Worm (Caenorhabditis elegans) whole organism, young adult: Measurements from ENCODE around the gene ZC443.7.
A peak's percentile ranks its signal among the peaks of the same experiment; 100 is the strongest.

Experiments
- F22D6.2 ChIP-seq: sonication (generic microtip); optimal IDR thresholded peaks from 2 replicates; lab custom pipeline; 2016; ENCODE audit warnings: mild to moderate bottlenecking, missing genetic modification characterization, missing compliant biosample characterization
- F23B12.7 ChIP-seq: sonication (generic microtip); optimal IDR thresholded peaks from 2 replicates; lab custom pipeline; 2017; ENCODE audit warnings: missing genetic modification characterization, mild to moderate bottlenecking, missing compliant biosample characterization, antibody characterized with exemption, moderate library complexity; ENCODE audit not compliant: insufficient read depth
- F57C9.4 ChIP-seq: sonication (generic microtip); optimal IDR thresholded peaks from 2 replicates; lab custom pipeline; 2017; ENCODE audit warnings: mild to moderate bottlenecking, missing genetic modification characterization, missing compliant biosample characterization
- Y56A3A.18 ChIP-seq: fragments of 200-800 bp; sonication (Bioruptor generic); IDR thresholded peaks from 2 replicates; pipeline ENCODE4 v1.3.6; 2022; ENCODE audit warnings: missing genetic modification reagents, missing genetic modification characterization, missing compliant biosample characterization
- akir-1 ChIP-seq: fragments of 200-800 bp; sonication (Bioruptor generic); optimal IDR thresholded peaks from 2 replicates; lab custom pipeline; 2018; ENCODE audit warnings: mild to moderate bottlenecking, missing genetic modification characterization, moderate library complexity, missing compliant biosample characterization
- ama-1 ChIP-seq, 3 experiments: fragments of 150-350 bp in 1 of 3; sonication (generic microtip) in 2 of 3; optimal IDR thresholded peaks; 2 replicates each; lab custom pipeline; 2014 to 2018; ENCODE audit warnings: missing biosample characterization in 2 of 3, missing genetic modification characterization in 2 of 3, missing genetic modification reagents in 2 of 3
- ceh-40 ChIP-seq: fragments of 200-800 bp; sonication (Bioruptor generic); IDR thresholded peaks from 2 replicates; pipeline ENCODE4 v1.3.6; 2022; ENCODE audit warnings: missing genetic modification characterization, missing compliant biosample characterization
- ceh-58 ChIP-seq: fragments of 200-800 bp; sonication (Bioruptor generic); IDR thresholded peaks from 2 replicates; pipeline ENCODE4 v1.3.6; 2022; ENCODE audit warnings: missing genetic modification characterization, missing compliant biosample characterization
- dpl-1 ChIP-seq: fragments of 150-350 bp; optimal IDR thresholded peaks from 2 replicates; lab custom pipeline; 2014; ENCODE audit warnings: missing biosample characterization, missing genetic modification reagents, missing genetic modification characterization
- ets-4 ChIP-seq: fragments of 200-800 bp; sonication (Bioruptor generic); optimal IDR thresholded peaks from 2 replicates; lab custom pipeline; 2018; ENCODE audit warnings: mild to moderate bottlenecking, missing genetic modification characterization, missing compliant biosample characterization
- sea-2 ChIP-seq: fragments of 200-800 bp; sonication (Bioruptor generic); IDR thresholded peaks from 2 replicates; pipeline ENCODE4 v1.3.6; 2022; ENCODE audit warnings: missing genetic modification characterization, missing compliant biosample characterization
- snpc-4 ChIP-seq, 5 experiments: fragments of 150-350 bp in 1 of 5; sonication (generic microtip) in 4 of 5; optimal IDR thresholded peaks; 2 replicates each; lab custom pipeline; 2014 to 2018; ENCODE audit warnings: missing genetic modification characterization in 5 of 5, missing biosample characterization in 3 of 5, antibody characterized with exemption in 2 of 5, mild to moderate bottlenecking in 2 of 5, missing compliant biosample characterization in 2 of 5, missing genotype in 2 of 5, moderate library complexity in 2 of 5, missing genetic modification reagents in 1 of 5
- tbx-9 ChIP-seq: sonication (generic microtip); optimal IDR thresholded peaks from 2 replicates; lab custom pipeline; 2016; ENCODE audit warnings: borderline replicate concordance, missing genetic modification characterization, inconsistent platforms, missing compliant biosample characterization

DNA sequence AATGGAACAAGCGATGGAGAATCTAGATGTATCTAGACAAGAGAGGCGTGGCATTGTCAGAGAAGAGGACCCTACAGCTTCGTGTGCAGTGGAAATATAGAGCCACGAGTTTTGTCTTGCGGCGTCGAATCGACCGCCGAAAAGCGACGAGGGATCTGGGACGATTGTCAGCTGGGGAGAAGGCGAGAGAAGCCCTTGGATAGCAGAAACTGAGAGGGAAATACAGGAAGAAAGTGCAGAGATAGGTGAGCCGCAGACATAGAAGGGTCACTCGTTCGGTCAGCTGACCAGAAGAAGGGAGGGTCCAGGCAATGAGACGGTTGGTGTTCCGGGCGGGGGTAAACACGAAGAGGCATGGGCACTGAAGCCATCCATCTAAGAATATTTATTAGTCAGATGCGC is 8.2 kb downstream of the ZC443.7 start:
- TF ChIP-seq F23B12.7 (tag; lab: Kevin White, UChicago) = no peak
- no peak for TF ChIP-seq ama-1 (optimal IDR thresholded peaks at IDR 0.05; lab: Kevin White, UChicago)
- no peak for TF ChIP-seq ama-1 (GFP tag; optimal IDR thresholded peaks at IDR 0.05; lab: Kevin White, UChicago)
- no peak for TF ChIP-seq akir-1 (GFP tag; lab: Kevin White, UChicago)
- TF ChIP-seq tbx-9 (tag; lab: Kevin White, UChicago) = no peak
- no peak for TF ChIP-seq ceh-40 (GFP tag; lab: Robert Waterston, UW)
- no peak for TF ChIP-seq ets-4 (GFP tag; lab: Kevin White, UChicago)
- no peak for TF ChIP-seq sea-2 (GFP tag; lab: Robert Waterston, UW)
- no peak for TF ChIP-seq F57C9.4 (tag; lab: Kevin White, UChicago)
- TF ChIP-seq dpl-1 (GFP tag; lab: Kevin White, UChicago) = no peak
- TF ChIP-seq F22D6.2 = no peak
- no peak for TF ChIP-seq snpc-4 (GFP tag; optimal IDR thresholded peaks at IDR 0.05; lab: Kevin White, UChicago)
- TF ChIP-seq snpc-4 (tag; optimal IDR thresholded peaks at IDR 0.05; lab: Kevin White, UChicago) = peak in 3 of 4 experiments; percentile 10 to 35 (median 16)
- TF ChIP-seq ceh-58 (GFP tag; lab: Robert Waterston, UW) = no peak
- no peak for TF ChIP-seq Y56A3A.18 (GFP tag; lab: Robert Waterston, UW)
